Fruit fly (Drosophila melanogaster): ENCODE data around the gene Obp99d.

dm6 chr3R:29690539-29690852, 23.8 kb upstream of the Obp99d start:
- TF ChIP-seq Dll (optimal IDR thresholded peaks at IDR 0.05) (no peak), EcR (GFP tag; optimal IDR thresholded peaks at IDR 0.05) (no peak), usp (GFP tag; optimal IDR thresholded peaks at IDR 0.05) (no peak)

All from whole organism.